Worm (Caenorhabditis elegans): ENCODE results near the gene cox-6C.

DNA sequence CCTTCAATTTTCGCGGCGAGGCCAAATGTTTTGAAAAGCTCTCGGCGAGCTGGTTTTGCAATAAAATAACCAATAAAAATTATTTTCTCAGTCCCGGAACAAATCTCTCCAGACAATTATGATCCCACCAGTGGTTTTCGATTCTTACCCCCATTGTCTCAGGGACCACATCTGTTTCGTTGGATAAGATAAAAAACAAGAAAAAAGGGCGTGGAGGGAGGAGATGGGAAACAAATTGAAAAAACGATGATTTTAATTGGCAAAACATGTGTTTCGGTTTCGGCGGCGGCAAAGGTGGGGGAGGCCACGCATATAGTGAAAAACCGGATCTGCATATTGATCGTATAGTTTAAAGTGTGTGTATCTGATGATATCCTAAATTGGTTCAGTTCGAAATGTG is 45.6 kb upstream of the cox-6C start:
- TF ChIP-seq pat-9 (tag; optimal IDR thresholded peaks at IDR 0.05) (no peak), hlh-8 (tag; optimal IDR thresholded peaks at IDR 0.05) (no peak), ets-4 (tag; optimal IDR thresholded peaks at IDR 0.05) (no peak), unc-55 (GFP tag; optimal IDR thresholded peaks at IDR 0.05) (no peak), nfya-1 (tag; optimal IDR thresholded peaks at IDR 0.05) (no peak), fkh-10 (GFP tag; optimal IDR thresholded peaks at IDR 0.05) (no peak), dve-1 (tag; optimal IDR thresholded peaks at IDR 0.05) (no peak), nhr-11 (tag; optimal IDR thresholded peaks at IDR 0.05) (no peak)
